Fruit fly (Drosophila melanogaster): ENCODE results near the gene Sec61gamma.

The Sec61gamma gene

DNA sequence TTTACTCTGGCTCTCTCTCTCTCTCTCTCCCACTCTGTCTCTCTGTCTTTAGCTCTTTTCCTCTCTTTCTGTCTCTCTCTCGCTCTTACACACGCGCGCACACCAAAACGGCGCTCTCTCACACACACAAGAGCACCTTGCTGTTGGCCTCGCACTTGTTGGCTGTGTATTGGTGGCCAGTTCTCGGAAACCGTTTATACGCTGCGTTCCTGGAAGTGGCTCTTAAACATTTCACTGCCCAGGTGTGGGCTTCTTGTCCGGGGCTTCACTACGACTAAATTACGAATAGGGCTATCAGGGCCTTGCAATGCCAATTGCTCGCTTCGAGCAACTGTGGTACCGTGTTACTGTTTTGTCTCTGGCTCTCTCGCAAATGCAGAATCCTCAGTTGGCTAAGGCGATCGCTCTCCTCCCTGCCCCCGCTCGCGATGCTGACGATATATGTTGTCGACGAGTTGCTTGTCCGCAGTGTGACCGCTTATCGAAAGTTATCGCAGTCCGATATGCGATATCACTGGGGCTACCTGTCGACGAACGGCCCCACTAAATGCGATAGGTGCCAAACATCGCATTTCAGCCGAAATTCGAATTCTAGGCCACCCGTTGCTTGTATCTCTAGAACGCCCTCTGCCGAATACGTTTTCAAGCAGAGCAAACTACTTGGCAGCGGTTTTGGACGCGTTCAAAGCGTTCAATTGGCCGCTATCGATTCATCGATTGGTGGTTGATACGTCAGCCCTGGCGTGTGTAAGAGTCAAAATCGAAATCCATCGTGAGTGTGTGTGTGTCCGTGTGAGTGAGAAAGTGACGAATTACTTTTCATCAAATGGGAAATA, 40.1 kb downstream of the Sec61gamma start, which contains the start of the genes dome and Ubqn (continued):
- TF ChIP-seq CG11902 (GFP tag; optimal IDR thresholded peaks at IDR 0.05) (no peak), Eip78C (GFP tag) (peak; percentile 77), CG3032 (tag; optimal IDR thresholded peaks at IDR 0.05) (peak; percentile 9), CG10669 (GFP tag; optimal IDR thresholded peaks at IDR 0.05) (no peak), Sox15 (GFP tag; optimal IDR thresholded peaks at IDR 0.05) (no peak), Smox (GFP tag; optimal IDR thresholded peaks at IDR 0.05) (no peak)

DNA sequence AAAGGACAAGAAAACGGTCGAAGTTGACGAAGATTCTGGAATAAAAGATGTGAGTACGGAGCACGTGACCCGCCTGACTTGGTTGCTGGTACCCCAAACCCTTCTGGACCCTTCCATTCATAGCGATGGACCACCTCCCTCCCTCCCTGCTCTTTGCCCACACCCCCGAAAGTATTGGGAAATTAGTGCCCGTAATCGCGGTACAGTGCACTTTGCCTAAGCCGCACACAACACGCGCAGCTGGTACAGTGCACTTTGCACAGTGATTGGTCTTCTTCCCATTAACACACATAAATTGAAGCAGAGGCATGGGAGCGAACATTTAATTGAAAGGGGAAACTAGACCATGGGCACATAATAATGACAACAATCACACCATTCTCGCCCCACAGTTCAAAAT, 40.9 kb downstream of the Sec61gamma start:
- TF ChIP-seq Smox (GFP tag; optimal IDR thresholded peaks at IDR 0.05) = no peak
- no peak for TF ChIP-seq Ets96B (tag; optimal IDR thresholded peaks at IDR 0.05)
- no peak for TF ChIP-seq Hr39 (GFP tag; optimal IDR thresholded peaks at IDR 0.05)
- no peak for TF ChIP-seq topi (GFP tag; optimal IDR thresholded peaks at IDR 0.05)
- TF ChIP-seq CG8119 (GFP tag; IDR thresholded peaks at IDR 0.05) = no peak
- no peak for TF ChIP-seq CG8319 (GFP tag; optimal IDR thresholded peaks at IDR 0.05)

DNA sequence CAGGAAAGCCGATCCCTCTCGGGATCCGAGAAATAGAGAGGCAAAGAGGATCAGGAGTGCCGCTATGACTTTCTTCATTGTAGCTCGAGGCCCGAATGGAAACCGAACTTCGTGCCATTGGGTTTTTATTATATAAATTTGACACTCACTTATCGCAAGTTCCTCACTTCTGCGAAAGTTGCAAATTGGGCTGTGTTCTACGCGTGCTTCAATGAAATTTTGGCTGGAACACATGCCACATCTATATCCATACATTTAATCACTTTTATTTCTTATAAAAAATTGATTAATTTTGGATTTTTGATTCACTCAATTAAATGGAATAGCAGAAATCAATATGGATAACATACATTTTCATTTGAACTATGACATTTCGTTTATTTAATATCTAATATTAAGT, 45.7 kb downstream of the Sec61gamma start, which contains the start of gene CG14227:
TSS of gene CG14227 (minus strand) at position 101 of the 400 bp plus-strand sequence.
- TF ChIP-seq CG10669 (GFP tag; optimal IDR thresholded peaks at IDR 0.05) (no peak), pdm3 (GFP tag; optimal IDR thresholded peaks at IDR 0.05) (no peak), fkh (GFP tag; optimal IDR thresholded peaks at IDR 0.05) (no peak), CG7368 (GFP tag; optimal IDR thresholded peaks at IDR 0.05) (no peak)

DNA sequence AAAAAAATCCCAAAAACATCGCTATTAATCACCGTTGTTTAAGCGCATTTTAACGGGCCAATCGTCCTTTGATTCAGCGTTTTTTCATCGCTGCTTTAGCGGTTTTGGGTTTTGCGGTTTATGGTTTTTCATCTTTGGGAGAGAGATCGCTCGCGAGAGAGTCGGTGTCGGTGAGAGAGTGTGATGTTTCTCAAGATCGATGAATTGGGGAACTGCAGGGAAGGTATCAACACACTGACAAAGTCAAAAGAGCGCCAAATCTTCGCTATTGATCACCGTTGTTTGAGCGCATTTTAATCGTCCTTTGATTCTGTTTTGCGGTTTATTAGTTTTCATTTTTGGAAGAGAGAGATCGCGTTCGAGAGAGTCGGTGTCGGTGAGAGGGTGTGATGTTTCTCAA, 46.9 kb downstream of the Sec61gamma start:
- TF ChIP-seq CG3032 (tag; optimal IDR thresholded peaks at IDR 0.05) = no peak
- no peak for TF ChIP-seq CG7368 (GFP tag; optimal IDR thresholded peaks at IDR 0.05)
- no peak for TF ChIP-seq CG8319 (GFP tag; optimal IDR thresholded peaks at IDR 0.05)
- TF ChIP-seq CG9139 (GFP tag; optimal IDR thresholded peaks at IDR 0.05) = no peak
- no peak for TF ChIP-seq pdm3 (GFP tag; optimal IDR thresholded peaks at IDR 0.05)
- no peak for TF ChIP-seq fd59A (GFP tag; optimal IDR thresholded peaks at IDR 0.05)
- no peak for TF ChIP-seq Sox15 (GFP tag; optimal IDR thresholded peaks at IDR 0.05)
- no peak for TF ChIP-seq fkh (GFP tag; optimal IDR thresholded peaks at IDR 0.05)
- TF ChIP-seq Hr38 (GFP tag; optimal IDR thresholded peaks at IDR 0.05) = no peak
- no peak for TF ChIP-seq Hr4 (GFP tag; optimal IDR thresholded peaks at IDR 0.05)
- no peak for TF ChIP-seq cyc (GFP tag; optimal IDR thresholded peaks at IDR 0.05)
- TF ChIP-seq Eip78C (GFP tag) = no peak
- TF ChIP-seq salr (GFP tag; optimal IDR thresholded peaks at IDR 0.05) = no peak
- no peak for TF ChIP-seq dac (GFP tag; optimal IDR thresholded peaks at IDR 0.05)
- TF ChIP-seq CG8632 (GFP tag; optimal IDR thresholded peaks at IDR 0.05) = no peak
- no peak for TF ChIP-seq Eip75B (GFP tag; optimal IDR thresholded peaks at IDR 0.05)
- no peak for TF ChIP-seq CG6276 (GFP tag; optimal IDR thresholded peaks at IDR 0.05)
- TF ChIP-seq CG6792 (GFP tag; optimal IDR thresholded peaks at IDR 0.05) = no peak

DNA sequence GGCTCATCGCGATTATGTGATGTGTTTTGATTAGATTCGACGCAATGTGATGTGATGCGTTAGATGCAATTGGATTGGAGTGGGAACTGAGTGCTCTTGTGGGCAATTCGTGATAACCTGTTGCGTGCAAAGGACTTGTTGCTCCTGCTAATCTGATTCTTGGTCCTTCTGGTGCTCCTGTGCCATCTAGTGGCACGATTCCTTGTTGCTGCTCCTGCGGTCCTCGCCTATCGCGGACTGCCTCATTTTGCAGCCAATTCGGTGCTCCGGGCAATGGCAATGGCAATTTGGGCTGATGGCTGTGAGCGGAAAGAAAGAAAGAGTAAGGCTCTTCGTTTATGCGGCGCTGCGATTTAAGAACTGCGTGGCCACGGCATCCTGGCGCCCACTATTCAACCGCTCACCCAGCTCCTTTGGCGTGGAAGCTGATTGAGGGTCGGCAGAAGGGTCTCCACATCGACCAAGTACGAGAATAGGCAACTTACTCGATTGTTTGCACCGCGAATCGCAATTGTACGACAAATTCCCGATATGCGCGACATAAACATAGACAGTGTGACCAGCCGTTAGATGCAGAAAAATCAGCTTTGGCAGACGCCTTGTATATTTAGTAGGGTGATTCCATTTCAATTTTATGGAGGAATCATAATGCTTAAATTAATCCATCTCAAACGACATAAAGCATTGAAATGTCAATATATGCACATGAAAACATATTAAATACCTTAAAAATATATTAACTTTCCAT, 50.0 kb downstream of the Sec61gamma start, which contains the start of gene Mer:
TSS of gene Mer (minus strand) at position 550 of the 748 bp plus-strand sequence.
- TF ChIP-seq fd59A (GFP tag; optimal IDR thresholded peaks at IDR 0.05) = peak; percentile 70
- TF ChIP-seq Sox102F (GFP tag; optimal IDR thresholded peaks at IDR 0.05) = peak; percentile 81
- TF ChIP-seq eg (GFP tag; IDR thresholded peaks at IDR 0.05) = peak; percentile 92
- peak; percentile 80 for TF ChIP-seq Smox (GFP tag; optimal IDR thresholded peaks at IDR 0.05)
- peak; percentile 82 for TF ChIP-seq Hr39 (GFP tag; optimal IDR thresholded peaks at IDR 0.05)
- TF ChIP-seq pdm3 (GFP tag; optimal IDR thresholded peaks at IDR 0.05) = peak; percentile 23
- TF ChIP-seq svp (GFP tag) = no peak
- TF ChIP-seq Hr38 (GFP tag; optimal IDR thresholded peaks at IDR 0.05) = no peak
- TF ChIP-seq fkh (GFP tag; optimal IDR thresholded peaks at IDR 0.05) = no peak
- TF ChIP-seq acj6 (GFP tag; optimal IDR thresholded peaks at IDR 0.05) = peak; percentile 86
- TF ChIP-seq CG15336 (GFP tag; IDR thresholded peaks at IDR 0.05) = peak; percentile 91
- TF ChIP-seq CG10631 (GFP tag; optimal IDR thresholded peaks at IDR 0.05) = peak; percentile 66
- TF ChIP-seq cyc (GFP tag; optimal IDR thresholded peaks at IDR 0.05) = peak; percentile 83
- peak; percentile 89 for TF ChIP-seq CG32006 (GFP tag; optimal IDR thresholded peaks at IDR 0.05)
- peak; percentile 78 for TF ChIP-seq dsx (GFP tag; optimal IDR thresholded peaks at IDR 0.05; ENCODE audit: poor library complexity, severe bottlenecking)
- TF ChIP-seq CG6854 (GFP tag; optimal IDR thresholded peaks at IDR 0.05) = peak; percentile 83
- no peak for TF ChIP-seq CG6276 (GFP tag; optimal IDR thresholded peaks at IDR 0.05)
- peak; percentile 83 for TF ChIP-seq achi (GFP tag; optimal IDR thresholded peaks at IDR 0.05)
- peak; percentile 82 for TF ChIP-seq CG3032 (tag; optimal IDR thresholded peaks at IDR 0.05)
- TF ChIP-seq topi (GFP tag; optimal IDR thresholded peaks at IDR 0.05) = peak; percentile 90
- TF ChIP-seq Blimp-1 (GFP tag; optimal IDR thresholded peaks at IDR 0.05) = peak; percentile 67
- TF ChIP-seq CG8119 (GFP tag; IDR thresholded peaks at IDR 0.05) = peak; percentile 86
- TF ChIP-seq CG1621 (tag; optimal IDR thresholded peaks at IDR 0.05) = peak; percentile 84
- peak; percentile 86 for TF ChIP-seq Hr4 (GFP tag; optimal IDR thresholded peaks at IDR 0.05)
- no peak for TF ChIP-seq CG9139 (GFP tag; optimal IDR thresholded peaks at IDR 0.05)
- TF ChIP-seq Gug (GFP tag; IDR thresholded peaks at IDR 0.05) = peak; percentile 80
- peak; percentile 62 for TF ChIP-seq CG11902 (GFP tag; optimal IDR thresholded peaks at IDR 0.05)
